Worm (Caenorhabditis elegans): ENCODE data around the gene hmgs-1.

ce11 chrV:5697581-5697980 is 13.2 kb upstream of the hmgs-1 start:
- no peak for TF ChIP-seq sea-2 (GFP tag; IDR thresholded peaks at IDR 0.05)
- no peak for TF ChIP-seq snpc-1.1 (tag; optimal IDR thresholded peaks at IDR 0.05; ENCODE audit: insufficient read depth)
- TF ChIP-seq ceh-40 (GFP tag; IDR thresholded peaks at IDR 0.05): no peak
- TF ChIP-seq snpc-4 (GFP tag; optimal IDR thresholded peaks at IDR 0.05): no peak
- TF ChIP-seq snpc-4 (tag; optimal IDR thresholded peaks at IDR 0.05): no peak
- TF ChIP-seq F37B4.10 (GFP tag; IDR thresholded peaks at IDR 0.05): no peak
- no peak for TF ChIP-seq ama-1 (optimal IDR thresholded peaks at IDR 0.05)
- TF ChIP-seq ama-1 (GFP tag; optimal IDR thresholded peaks at IDR 0.05): no peak
- TF ChIP-seq mcd-1 (GFP tag; IDR thresholded peaks at IDR 0.05): no peak

Measured in whole organism, young adult.